Fruit fly (Drosophila melanogaster): Measurements from ENCODE around the gene Tcs5.
A peak's percentile ranks its signal among the peaks of the same experiment; 100 is the strongest.

DNA sequence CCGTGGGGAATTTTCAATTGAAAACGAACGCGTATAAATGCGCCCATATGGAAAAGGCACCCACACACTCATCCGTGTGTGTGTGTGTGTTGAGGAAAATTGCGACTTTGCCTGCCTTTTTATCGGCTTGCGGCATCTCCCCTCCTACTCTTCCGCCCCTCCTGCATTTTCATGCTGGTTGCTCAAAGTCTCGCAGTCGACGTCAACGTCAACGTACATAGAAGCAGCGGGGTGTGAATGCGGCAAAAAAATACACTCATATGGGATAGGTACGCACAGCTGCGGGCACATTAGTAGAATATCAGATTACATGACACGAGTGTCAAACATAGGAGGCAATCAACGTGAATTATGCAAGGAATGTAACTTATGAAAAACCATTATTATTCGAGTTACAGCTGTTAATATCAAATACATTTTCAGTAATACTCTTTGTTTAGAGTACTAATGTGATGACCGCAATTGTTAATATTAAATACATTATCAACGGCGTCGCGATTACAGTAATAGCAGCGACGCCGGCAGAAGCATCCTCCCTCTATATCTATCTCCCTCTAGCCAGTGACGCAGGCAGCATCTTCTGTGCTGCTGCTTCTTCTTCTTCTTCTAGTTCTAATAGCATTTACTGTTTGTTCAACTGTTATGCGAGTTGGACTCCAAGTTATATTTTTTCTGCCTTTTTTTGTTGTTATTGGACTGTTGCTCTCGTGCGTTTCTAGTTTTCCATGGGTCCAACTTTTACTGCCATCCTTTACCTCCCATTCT is 47.8 kb upstream of the Tcs5 start:
- TF ChIP-seq usp (GFP tag; optimal IDR thresholded peaks at IDR 0.05) (no peak), CG6813 (GFP tag; optimal IDR thresholded peaks at IDR 0.05) (peak; percentile 92), CG3281 (GFP tag; optimal IDR thresholded peaks at IDR 0.05) (peak; percentile 88), CG8944 (GFP tag; optimal IDR thresholded peaks at IDR 0.05) (peak; percentile 90), CG6654 (GFP tag; optimal IDR thresholded peaks at IDR 0.05) (peak; percentile 75), psq (GFP tag; optimal IDR thresholded peaks at IDR 0.05) (peak; percentile 60), Hmr (GFP tag; optimal IDR thresholded peaks at IDR 0.05) (peak; percentile 91), insv (GFP tag; optimal IDR thresholded peaks at IDR 0.05) (peak in 1 of 2 experiments; percentile 68), HHEX (GFP tag; optimal IDR thresholded peaks at IDR 0.05) (peak; percentile 86), CG16779 (GFP tag; IDR thresholded peaks at IDR 0.05) (peak; percentile 68; the same call in 1 of the 2 replicates), CG1233 (GFP tag; optimal IDR thresholded peaks at IDR 0.05) (peak; percentile 80), exex (tag; optimal IDR thresholded peaks at IDR 0.05) (peak; percentile 64), wek (GFP tag; optimal IDR thresholded peaks at IDR 0.05) (peak; percentile 81)

Measured in whole organism, embryonic.